Worm (Caenorhabditis elegans) whole organism, early embryonic: ENCODE data around the gene hlh-25.

Experiments
- B0310.2 ChIP-seq: sonication (generic microtip); optimal IDR thresholded peaks from 2 replicates; lab custom pipeline; 2016; ENCODE audit warnings: mild to moderate bottlenecking, missing genetic modification characterization, missing compliant biosample characterization
- F13C5.2 ChIP-seq: sonication (generic microtip); optimal IDR thresholded peaks from 2 replicates; lab custom pipeline; 2017; ENCODE audit warnings: mild to moderate bottlenecking, missing genetic modification characterization, inconsistent platforms, missing compliant biosample characterization
- aly-1 ChIP-seq: sonication (generic microtip); optimal IDR thresholded peaks from 2 replicates; lab custom pipeline; 2016; ENCODE audit warnings: missing genetic modification characterization, missing compliant biosample characterization
- ama-1 ChIP-seq: fragments of 150-350 bp; optimal IDR thresholded peaks from 2 replicates; lab custom pipeline; 2014
- ceh-13 ChIP-seq: fragments of 200-800 bp; sonication (Bioruptor generic); optimal IDR thresholded peaks from 2 replicates; lab custom pipeline; 2018; ENCODE audit warnings: mild to moderate bottlenecking, missing genetic modification characterization, missing compliant biosample characterization
- ceh-36 ChIP-seq: sonication (generic microtip); optimal IDR thresholded peaks from 2 replicates; lab custom pipeline; 2016; ENCODE audit warnings: missing genetic modification characterization, inconsistent platforms, missing compliant biosample characterization
- ets-7 ChIP-seq: sonication (generic microtip); optimal IDR thresholded peaks from 2 replicates; lab custom pipeline; 2016; ENCODE audit warnings: missing genotype, missing genetic modification characterization, missing compliant biosample characterization
- flt-1 ChIP-seq: fragments of 200-800 bp; sonication (Bioruptor generic); IDR thresholded peaks from 2 replicates; pipeline ENCODE4 v1.3.6; 2022; ENCODE audit warnings: missing genetic modification characterization, missing compliant biosample characterization
- hmbx-1 ChIP-seq: sonication (generic microtip); optimal IDR thresholded peaks from 2 replicates; lab custom pipeline; 2016; ENCODE audit warnings: mild to moderate bottlenecking, missing genetic modification characterization, missing compliant biosample characterization
- hmg-4 ChIP-seq: fragments of 200-800 bp; sonication (Bioruptor generic); optimal IDR thresholded peaks from 2 replicates; lab custom pipeline; 2018; ENCODE audit warnings: mild to moderate bottlenecking, missing genetic modification characterization, missing compliant biosample characterization
- hnd-1 ChIP-seq: sonication (generic microtip); optimal IDR thresholded peaks from 2 replicates; lab custom pipeline; 2016; ENCODE audit warnings: missing genetic modification characterization, missing compliant biosample characterization
- pes-1 ChIP-seq: fragments of 200-800 bp; sonication (Bioruptor generic); IDR thresholded peaks from 2 replicates; pipeline ENCODE4 v1.3.6; 2022; ENCODE audit warnings: missing genetic modification reagents, missing genetic modification characterization, missing compliant biosample characterization
- scrt-1 ChIP-seq: fragments of 200-800 bp; sonication (Bioruptor generic); IDR thresholded peaks from 2 replicates; pipeline ENCODE4 v1.3.6; 2022; ENCODE audit warnings: missing genetic modification characterization, missing compliant biosample characterization
- sea-1 ChIP-seq: fragments of 200-800 bp; sonication (Bioruptor generic); conservative IDR thresholded peaks from 2 replicates; pipeline ENCODE4 v1.3.6; 2022; ENCODE audit warnings: missing genetic modification characterization, missing compliant biosample characterization
- tbx-11 ChIP-seq: fragments of 200-800 bp; sonication (Bioruptor generic); IDR thresholded peaks from 2 replicates; pipeline ENCODE4 v1.3.6; 2022; ENCODE audit warnings: missing genetic modification characterization, missing compliant biosample characterization
- tbx-37 ChIP-seq: fragments of 200-800 bp; sonication (Bioruptor generic); conservative IDR thresholded peaks from 2 replicates; pipeline ENCODE4 v1.3.6; 2022; ENCODE audit warnings: missing genetic modification reagents, missing genetic modification characterization, missing compliant biosample characterization
- tra-4 ChIP-seq: sonication (generic microtip); optimal IDR thresholded peaks from 2 replicates; lab custom pipeline; 2017; ENCODE audit warnings: missing genetic modification characterization, missing compliant biosample characterization

hlh-25 gene

DNA sequence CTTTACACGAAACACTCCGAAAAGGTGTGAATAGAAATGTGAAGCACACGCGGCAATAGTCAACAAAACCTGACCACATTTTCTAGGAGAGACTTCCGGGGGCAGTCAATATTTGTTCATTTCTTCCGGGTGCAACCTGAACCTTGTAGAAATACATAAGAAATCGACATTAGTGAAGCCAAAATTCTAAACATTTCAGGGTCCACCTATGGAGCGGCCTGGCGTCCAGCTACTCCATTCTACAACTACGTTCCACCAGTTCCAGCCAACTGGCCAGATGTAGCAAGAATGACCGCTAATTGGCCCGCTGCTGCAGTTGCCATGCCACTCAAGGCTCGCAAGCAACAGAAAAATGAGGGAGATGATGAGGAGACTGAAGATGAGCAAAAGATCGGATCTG, 44.2 kb downstream of the hlh-25 start:
- no peak for TF ChIP-seq B0310.2 (tag; lab: Kevin White, UChicago)
- no peak for TF ChIP-seq hmbx-1 (tag; lab: Kevin White, UChicago)
- no peak for TF ChIP-seq ama-1 (lab: Kevin White, UChicago)
- TF ChIP-seq ceh-13 (GFP tag; lab: Kevin White, UChicago), result no peak
- TF ChIP-seq tbx-11 (GFP tag; lab: Robert Waterston, UW), result no peak
- no peak for TF ChIP-seq hnd-1 (tag; lab: Kevin White, UChicago)

DNA sequence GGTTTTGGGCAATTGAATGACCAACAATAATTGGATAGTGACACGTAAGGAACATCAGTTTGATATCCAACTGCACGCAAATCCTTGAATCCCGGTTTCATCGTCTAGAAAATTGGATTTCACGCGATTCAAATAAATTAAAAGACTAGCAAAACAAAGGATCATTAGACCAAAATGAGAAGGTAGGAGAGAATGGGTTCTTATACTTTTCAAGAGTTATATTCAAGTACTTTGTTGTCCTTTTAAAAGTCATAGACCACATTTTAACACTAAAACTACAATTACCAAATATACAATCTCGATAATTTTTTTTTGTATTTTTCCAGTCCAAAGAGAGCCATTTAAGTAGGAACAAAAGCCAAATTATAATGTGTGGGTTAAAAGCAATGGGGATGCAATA, 47.3 kb downstream of the hlh-25 start, which contains the start of gene T25E4.2:
TSS of gene T25E4.2 (minus strand) at position 101 of the 400 bp plus-strand sequence.
- TF ChIP-seq flt-1 (GFP tag; lab: Robert Waterston, UW) (no peak), pes-1 (no peak), tbx-37 (GFP tag; lab: Robert Waterston, UW) (no peak), hnd-1 (tag; lab: Kevin White, UChicago) (no peak), ets-7 (tag; lab: Kevin White, UChicago) (no peak), ama-1 (lab: Kevin White, UChicago) (no peak), ceh-13 (GFP tag; lab: Kevin White, UChicago) (no peak), B0310.2 (tag; lab: Kevin White, UChicago) (no peak), sea-1 (GFP tag; lab: Robert Waterston, UW) (no peak), scrt-1 (GFP tag; lab: Robert Waterston, UW) (no peak), hmg-4 (GFP tag; lab: Kevin White, UChicago) (no peak), aly-1 (tag; lab: Kevin White, UChicago) (no peak), F13C5.2 (tag; lab: Kevin White, UChicago) (no peak), tbx-11 (GFP tag; lab: Robert Waterston, UW) (no peak), tra-4 (tag; lab: Kevin White, UChicago) (no peak), hmbx-1 (tag; lab: Kevin White, UChicago) (no peak), ceh-36 (tag; lab: Kevin White, UChicago) (no peak)

ce11 chrII:5585788-5586187, 50.7 kb downstream of the hlh-25 start, which contains the start of gene lys-8:
lys-8 (plus strand) TSS chrII:5586178.
- no peak for TF ChIP-seq ama-1 (lab: Kevin White, UChicago)
- no peak for TF ChIP-seq hnd-1 (tag; lab: Kevin White, UChicago)
- no peak for TF ChIP-seq F13C5.2 (tag; lab: Kevin White, UChicago)
- TF ChIP-seq B0310.2 (tag; lab: Kevin White, UChicago), result no peak
- no peak for TF ChIP-seq tra-4 (tag; lab: Kevin White, UChicago)
- no peak for TF ChIP-seq tbx-11 (GFP tag; lab: Robert Waterston, UW)
- TF ChIP-seq scrt-1 (GFP tag; lab: Robert Waterston, UW), result no peak
- TF ChIP-seq flt-1 (GFP tag; lab: Robert Waterston, UW), result no peak
- TF ChIP-seq hmbx-1 (tag; lab: Kevin White, UChicago), result no peak
- TF ChIP-seq hmg-4 (GFP tag; lab: Kevin White, UChicago), result no peak
- no peak for TF ChIP-seq ceh-36 (tag; lab: Kevin White, UChicago)
- TF ChIP-seq tbx-37 (GFP tag; lab: Robert Waterston, UW), result no peak
- no peak for TF ChIP-seq sea-1 (GFP tag; lab: Robert Waterston, UW)
- TF ChIP-seq ceh-13 (GFP tag; lab: Kevin White, UChicago), result no peak
- TF ChIP-seq aly-1 (tag; lab: Kevin White, UChicago), result no peak
- TF ChIP-seq ets-7 (tag; lab: Kevin White, UChicago), result no peak
- TF ChIP-seq pes-1, result no peak
